Worm (Caenorhabditis elegans) whole organism, L1 larva: ENCODE measurements around the gene lin-25.

Experiments
- C04F5.9 ChIP-seq: sonication (generic microtip); optimal IDR thresholded peaks from 2 replicates; lab custom pipeline; 2016; ENCODE audit warnings: missing genetic modification characterization, missing compliant biosample characterization
- C16A3.4 ChIP-seq: fragments of 150-350 bp; optimal IDR thresholded peaks from 2 replicates; lab custom pipeline; 2014; ENCODE audit warnings: missing biosample characterization, missing genetic modification characterization
- Y116A8C.19 ChIP-seq: sonication (generic microtip); optimal IDR thresholded peaks from 2 replicates; lab custom pipeline; 2016; ENCODE audit warnings: missing compliant biosample characterization, missing genetic modification characterization, borderline replicate concordance
- aha-1 ChIP-seq: fragments of 150-350 bp; optimal IDR thresholded peaks from 2 replicates; lab custom pipeline; 2014; ENCODE audit warnings: missing biosample characterization, missing genetic modification characterization
- ama-1 ChIP-seq: fragments of 150-350 bp; optimal IDR thresholded peaks from 2 replicates; lab custom pipeline; 2014
- blmp-1 ChIP-seq: fragments of 150-350 bp; optimal IDR thresholded peaks from 2 replicates; lab custom pipeline; 2014; ENCODE audit warnings: missing biosample characterization, missing genetic modification characterization
- ceh-8 ChIP-seq: fragments of 200-800 bp; sonication (Bioruptor generic); optimal IDR thresholded peaks from 2 replicates; lab custom pipeline; 2018; ENCODE audit warnings: mild to moderate bottlenecking, missing genetic modification characterization, moderate library complexity, missing compliant biosample characterization
- ceh-82 ChIP-seq, 3 experiments: fragments of 150-350 bp in 1 of 3; sonication (generic microtip) in 2 of 3; optimal IDR thresholded peaks; 2 replicates each; lab custom pipeline; 2014 to 2017; ENCODE audit warnings: missing biosample characterization in 3 of 3, missing genetic modification characterization in 3 of 3
- ceh-88 ChIP-seq: fragments of 200-800 bp; sonication (Bioruptor generic); IDR thresholded peaks from 2 replicates; pipeline ENCODE4 v1.3.6; 2022; ENCODE audit warnings: missing genetic modification characterization, missing compliant biosample characterization
- ces-1 ChIP-seq: fragments of 150-350 bp; optimal IDR thresholded peaks from 2 replicates; lab custom pipeline; 2014; ENCODE audit warnings: missing biosample characterization, missing genetic modification reagents, missing genetic modification characterization
- dpl-1 ChIP-seq, 3 experiments: fragments of 150-350 bp in 2 of 3; sonication (generic microtip) in 1 of 3; optimal IDR thresholded peaks; 2 replicates each; lab custom pipeline; 2014 to 2017; ENCODE audit warnings: missing biosample characterization in 3 of 3, missing genetic modification characterization in 3 of 3, missing genetic modification reagents in 3 of 3
- dsc-1 ChIP-seq: sonication (generic microtip); optimal IDR thresholded peaks from 2 replicates; lab custom pipeline; 2016; ENCODE audit warnings: mild to moderate bottlenecking, missing genetic modification characterization, missing compliant biosample characterization
- efl-1 ChIP-seq, 4 experiments: fragments of 150-350 bp; optimal IDR thresholded peaks in 3 of 4; peaks in 1 of 4; 1 replicate in 1 of 4; 2 replicates in 3 of 4; lab custom pipeline; 2014; ENCODE audit warnings: missing biosample characterization in 2 of 4, missing genetic modification characterization in 2 of 4, missing genetic modification reagents in 2 of 4
- egl-13 ChIP-seq: sonication (generic microtip); optimal IDR thresholded peaks from 2 replicates; lab custom pipeline; 2016; ENCODE audit warnings: missing genotype, missing genetic modification reagents, missing genetic modification characterization, missing compliant biosample characterization
- elt-2 ChIP-seq: sonication (generic microtip); optimal IDR thresholded peaks from 2 replicates; lab custom pipeline; 2016; ENCODE audit warnings: missing genetic modification characterization, mild to moderate bottlenecking, inconsistent platforms, missing compliant biosample characterization, missing genetic modification reagents
- ets-5 ChIP-seq: fragments of 200-800 bp; sonication (Bioruptor generic); IDR thresholded peaks from 2 replicates; pipeline ENCODE4 v1.3.6; 2022; ENCODE audit warnings: missing genetic modification characterization, missing compliant biosample characterization
- fkh-10 ChIP-seq: sonication (generic microtip); optimal IDR thresholded peaks from 2 replicates; lab custom pipeline; 2017; ENCODE audit warnings: missing biosample characterization, missing genetic modification reagents, missing genetic modification characterization
- fkh-4 ChIP-seq: sonication (generic microtip); optimal IDR thresholded peaks from 2 replicates; lab custom pipeline; 2016; ENCODE audit warnings: missing compliant biosample characterization, missing genetic modification characterization, borderline replicate concordance
- grh-1 ChIP-seq: fragments of 200-800 bp; sonication (Bioruptor generic); IDR thresholded peaks from 2 replicates; pipeline ENCODE4 v1.3.6; 2022; ENCODE audit warnings: missing genetic modification reagents, missing genetic modification characterization, missing compliant biosample characterization
- irx-1 ChIP-seq: sonication (generic microtip); optimal IDR thresholded peaks from 2 replicates; lab custom pipeline; 2016; ENCODE audit warnings: missing genetic modification characterization, missing compliant biosample characterization
- jun-1 ChIP-seq: fragments of 150-350 bp; optimal IDR thresholded peaks from 2 replicates; lab custom pipeline; 2014; ENCODE audit warnings: missing biosample characterization, missing genetic modification reagents, missing genetic modification characterization
- lin-13 ChIP-seq: fragments of 150-350 bp; optimal IDR thresholded peaks from 2 replicates; lab custom pipeline; 2014; ENCODE audit warnings: missing biosample characterization, missing genetic modification reagents, missing genetic modification characterization
- lin-14 ChIP-seq: fragments of 200-800 bp; sonication (Bioruptor generic); optimal IDR thresholded peaks from 2 replicates; lab custom pipeline; 2018; ENCODE audit warnings: mild to moderate bottlenecking, missing genetic modification characterization, moderate library complexity, missing compliant biosample characterization
- lin-15B ChIP-seq: fragments of 150-350 bp; sonication (generic microtip); optimal IDR thresholded peaks from 3 replicates; lab custom pipeline; 2014; ENCODE audit warnings: missing biosample characterization, missing genetic modification characterization
- lin-35 ChIP-seq, 2 experiments: fragments of 150-350 bp; optimal IDR thresholded peaks; 2 replicates each; lab custom pipeline; 2014; ENCODE audit warnings: missing biosample characterization in 2 of 2, missing genetic modification characterization in 2 of 2, missing genetic modification reagents in 2 of 2
- lin-39 ChIP-seq: fragments of 150-350 bp; optimal IDR thresholded peaks from 2 replicates; lab custom pipeline; 2014; ENCODE audit warnings: missing biosample characterization, missing genetic modification reagents, missing genetic modification characterization
- lir-3 ChIP-seq: sonication (generic microtip); optimal IDR thresholded peaks from 2 replicates; lab custom pipeline; 2016; ENCODE audit warnings: mild to moderate bottlenecking, missing genetic modification characterization, moderate library complexity, missing compliant biosample characterization; ENCODE audit not compliant: poor library complexity
- lsy-2 ChIP-seq, 2 experiments: fragments of 150-350 bp; optimal IDR thresholded peaks; 2 replicates each; lab custom pipeline; 2014; ENCODE audit warnings: missing biosample characterization in 2 of 2, missing genetic modification characterization in 2 of 2
- mep-1 ChIP-seq: fragments of 150-350 bp; optimal IDR thresholded peaks from 2 replicates; lab custom pipeline; 2014; ENCODE audit warnings: missing biosample characterization, missing genetic modification characterization
- nhr-12 ChIP-seq: sonication (generic microtip); optimal IDR thresholded peaks from 2 replicates; lab custom pipeline; 2017; ENCODE audit warnings: missing biosample characterization, missing genetic modification characterization
- nhr-19 ChIP-seq: fragments of 200-800 bp; sonication (Bioruptor generic); conservative IDR thresholded peaks from 2 replicates; pipeline ENCODE4 v1.3.6; 2022; ENCODE audit warnings: missing genetic modification characterization, missing compliant biosample characterization
- nhr-20 ChIP-seq: sonication (generic microtip); optimal IDR thresholded peaks from 2 replicates; lab custom pipeline; 2016; ENCODE audit warnings: mild to moderate bottlenecking, missing genetic modification characterization, missing compliant biosample characterization
- nhr-237 ChIP-seq: fragments of 150-350 bp; optimal IDR thresholded peaks from 2 replicates; lab custom pipeline; 2014; ENCODE audit warnings: missing biosample characterization, missing genetic modification characterization
- nhr-47 ChIP-seq: sonication (generic microtip); optimal IDR thresholded peaks from 2 replicates; lab custom pipeline; 2016; ENCODE audit warnings: mild to moderate bottlenecking, missing genetic modification characterization, moderate library complexity, missing compliant biosample characterization
- nhr-71 ChIP-seq: sonication (generic microtip); optimal IDR thresholded peaks from 2 replicates; lab custom pipeline; 2016; ENCODE audit warnings: mild to moderate bottlenecking, missing genetic modification characterization, moderate library complexity, missing compliant biosample characterization
- nhr-76 ChIP-seq: sonication (generic microtip); optimal IDR thresholded peaks from 2 replicates; lab custom pipeline; 2017; ENCODE audit warnings: missing biosample characterization, missing genetic modification characterization
- nhr-84 ChIP-seq: sonication (generic microtip); optimal IDR thresholded peaks from 2 replicates; lab custom pipeline; 2017; ENCODE audit warnings: missing biosample characterization, missing genetic modification characterization
- pqm-1 ChIP-seq: sonication (generic microtip); optimal IDR thresholded peaks from 3 replicates; lab custom pipeline; 2017; ENCODE audit warnings: missing biosample characterization, missing genetic modification characterization
- rnt-1 ChIP-seq: sonication (generic microtip); optimal IDR thresholded peaks from 2 replicates; lab custom pipeline; 2016; ENCODE audit warnings: mild to moderate bottlenecking, missing genetic modification characterization, moderate library complexity, missing compliant biosample characterization
- skn-1 ChIP-seq: fragments of 150-350 bp; optimal IDR thresholded peaks from 2 replicates; lab custom pipeline; 2014; ENCODE audit warnings: missing biosample characterization, missing genetic modification characterization
- snpc-4 ChIP-seq: fragments of 150-350 bp; optimal IDR thresholded peaks from 2 replicates; lab custom pipeline; 2014; ENCODE audit warnings: missing biosample characterization, missing genetic modification characterization
- sox-4 ChIP-seq: sonication (generic microtip); optimal IDR thresholded peaks from 2 replicates; lab custom pipeline; 2016; ENCODE audit warnings: missing genetic modification characterization, missing compliant biosample characterization
- sup-37 ChIP-seq: fragments of 200-800 bp; sonication (Bioruptor generic); optimal IDR thresholded peaks from 2 replicates; lab custom pipeline; 2018; ENCODE audit warnings: mild to moderate bottlenecking, missing genetic modification characterization, missing compliant biosample characterization
- tlp-1 ChIP-seq: fragments of 150-350 bp; optimal IDR thresholded peaks from 2 replicates; lab custom pipeline; 2014; ENCODE audit warnings: missing biosample characterization, missing genetic modification characterization
- unc-30 ChIP-seq: sonication (generic microtip); optimal IDR thresholded peaks from 2 replicates; lab custom pipeline; 2017; ENCODE audit warnings: missing biosample characterization, missing genetic modification characterization
- unc-62 ChIP-seq: fragments of 150-350 bp; optimal IDR thresholded peaks from 2 replicates; lab custom pipeline; 2014; ENCODE audit warnings: missing biosample characterization, missing genetic modification reagents, missing genetic modification characterization
- unc-98 ChIP-seq: fragments of 200-800 bp; sonication (Bioruptor generic); IDR thresholded peaks from 2 replicates; pipeline ENCODE4 v1.3.6; 2022; ENCODE audit warnings: missing genetic modification characterization, missing compliant biosample characterization
- vab-15 ChIP-seq: sonication (generic microtip); optimal IDR thresholded peaks from 2 replicates; lab custom pipeline; 2017; ENCODE audit warnings: missing genotype, mild to moderate bottlenecking, missing genetic modification characterization, missing compliant biosample characterization
- xbp-1 ChIP-seq: sonication (generic microtip); optimal IDR thresholded peaks from 2 replicates; lab custom pipeline; 2016; ENCODE audit warnings: missing genetic modification characterization, missing compliant biosample characterization

The lin-25 gene

DNA sequence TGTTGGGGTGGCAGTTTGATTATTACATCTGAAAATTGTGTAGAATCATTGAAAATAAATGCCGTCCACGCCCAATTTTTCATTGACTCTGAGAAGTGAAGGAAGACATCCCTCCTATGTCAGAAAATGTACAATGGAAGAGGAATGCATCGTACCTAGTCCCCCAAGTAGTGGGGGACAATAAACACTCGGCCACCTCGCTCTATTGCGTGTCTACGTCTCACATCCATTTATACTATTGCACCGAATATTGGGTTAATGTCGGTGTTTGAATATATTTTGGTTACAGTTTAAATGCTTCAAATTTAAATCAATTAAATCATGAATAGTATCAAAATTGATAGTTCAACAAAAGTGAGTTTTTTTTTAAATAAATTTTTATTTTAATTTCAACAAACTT is at the start of gene lin-25:
Gene lin-25, plus strand, starts transcription at position 290 of the 400 bp plus-strand sequence.
- TF ChIP-seq nhr-20 (tag; lab: Kevin White, UChicago) (no peak), C16A3.4 (peak; percentile 15), ceh-88 (GFP tag; lab: Robert Waterston, UW) (no peak), grh-1 (GFP tag; lab: Robert Waterston, UW) (no peak), blmp-1 (tag; lab: Kevin White, UChicago) (peak; percentile 24), nhr-71 (tag; lab: Kevin White, UChicago) (peak; percentile 9), skn-1 (tag; lab: Kevin White, UChicago) (no peak), nhr-84 (tag; lab: Kevin White, UChicago) (no peak), dpl-1 (GFP tag; optimal IDR thresholded peaks at IDR 0.05; lab: Kevin White, UChicago) (peak in 1 of 3 experiments; percentile 50), vab-15 (no peak), fkh-10 (GFP tag; lab: Kevin White, UChicago) (no peak), lin-15B (tag; lab: Kevin White, UChicago) (peak; percentile 17), lin-14 (GFP tag; lab: Kevin White, UChicago) (peak; percentile 71), rnt-1 (tag; lab: Kevin White, UChicago) (peak; percentile 49), nhr-47 (tag; lab: Kevin White, UChicago) (no peak), efl-1 (optimal IDR thresholded peaks at IDR 0.05; lab: Kevin White, UChicago) (peak; percentile 32 to 41), efl-1 (GFP tag; optimal IDR thresholded peaks at IDR 0.05 in 1 of 2; lab: Kevin White, UChicago) (peak in 1 of 2 experiments; percentile 21), fkh-4 (tag; lab: Kevin White, UChicago) (no peak), ces-1 (GFP tag; lab: Kevin White, UChicago) (no peak), ets-5 (GFP tag; lab: Robert Waterston, UW) (no peak), sox-4 (no peak), lin-35 (GFP tag; optimal IDR thresholded peaks at IDR 0.05; lab: Kevin White, UChicago) (peak; percentile 29), dsc-1 (tag; lab: Kevin White, UChicago) (no peak), unc-62 (GFP tag; lab: Kevin White, UChicago) (no peak), jun-1 (tag; lab: Kevin White, UChicago) (no peak), elt-2 (tag; lab: Kevin White, UChicago) (no peak), irx-1 (tag; lab: Kevin White, UChicago) (no peak), ceh-82 (tag; optimal IDR thresholded peaks at IDR 0.05; lab: Kevin White, UChicago) (peak in 1 of 3 experiments; percentile 32), sup-37 (no peak), unc-98 (no peak), nhr-237 (tag; lab: Kevin White, UChicago) (no peak), ama-1 (no peak), C04F5.9 (tag; lab: Kevin White, UChicago) (no peak), Y116A8C.19 (tag; lab: Kevin White, UChicago) (no peak), lin-39 (tag; lab: Kevin White, UChicago) (no peak), nhr-76 (tag; lab: Kevin White, UChicago) (no peak), lsy-2 (tag; optimal IDR thresholded peaks at IDR 0.05; lab: Kevin White, UChicago) (peak in 1 of 2 experiments; percentile 51), lir-3 (tag; lab: Kevin White, UChicago) (peak; percentile 33)

DNA sequence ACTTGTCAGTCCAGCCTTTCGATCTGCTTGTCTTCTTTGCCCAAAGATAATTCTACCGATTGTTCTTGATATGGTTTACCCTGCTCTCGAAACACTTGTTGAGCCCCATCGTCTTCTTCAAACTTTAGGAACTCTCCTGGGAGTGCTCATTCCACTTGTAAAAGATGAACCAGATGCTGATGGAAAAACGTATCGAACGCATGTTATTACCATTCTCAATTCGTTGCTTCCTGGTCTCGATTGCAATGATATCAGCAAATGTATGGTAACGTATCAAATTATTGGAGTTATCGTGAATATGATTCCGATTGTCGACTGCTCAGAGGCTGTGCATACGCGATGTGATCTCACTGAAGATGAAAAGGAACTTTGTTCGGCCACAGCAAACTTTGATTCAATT is 47.9 kb upstream of the lin-25 start:
- TF ChIP-seq aha-1 (tag; lab: Kevin White, UChicago): no peak
- TF ChIP-seq snpc-4 (tag; lab: Kevin White, UChicago): no peak
- no peak for TF ChIP-seq lir-3 (tag; lab: Kevin White, UChicago)
- no peak for TF ChIP-seq nhr-12 (tag; lab: Kevin White, UChicago)
- TF ChIP-seq egl-13 (tag; lab: Kevin White, UChicago): no peak
- TF ChIP-seq lin-13 (GFP tag; lab: Kevin White, UChicago): no peak
- no peak for TF ChIP-seq mep-1
- no peak for TF ChIP-seq pqm-1 (tag; lab: Kevin White, UChicago)
- TF ChIP-seq nhr-19 (GFP tag; lab: Robert Waterston, UW): no peak
- TF ChIP-seq ceh-8: no peak
- TF ChIP-seq lsy-2 (tag; optimal IDR thresholded peaks at IDR 0.05; lab: Kevin White, UChicago): no peak
- no peak for TF ChIP-seq unc-30 (tag; lab: Kevin White, UChicago)
- TF ChIP-seq C04F5.9 (tag; lab: Kevin White, UChicago): no peak
- TF ChIP-seq tlp-1 (tag; lab: Kevin White, UChicago): no peak
- no peak for TF ChIP-seq xbp-1 (tag; lab: Kevin White, UChicago)
